Worm (Caenorhabditis elegans): ENCODE measurements around the gene egl-45.

Gene egl-45

DNA sequence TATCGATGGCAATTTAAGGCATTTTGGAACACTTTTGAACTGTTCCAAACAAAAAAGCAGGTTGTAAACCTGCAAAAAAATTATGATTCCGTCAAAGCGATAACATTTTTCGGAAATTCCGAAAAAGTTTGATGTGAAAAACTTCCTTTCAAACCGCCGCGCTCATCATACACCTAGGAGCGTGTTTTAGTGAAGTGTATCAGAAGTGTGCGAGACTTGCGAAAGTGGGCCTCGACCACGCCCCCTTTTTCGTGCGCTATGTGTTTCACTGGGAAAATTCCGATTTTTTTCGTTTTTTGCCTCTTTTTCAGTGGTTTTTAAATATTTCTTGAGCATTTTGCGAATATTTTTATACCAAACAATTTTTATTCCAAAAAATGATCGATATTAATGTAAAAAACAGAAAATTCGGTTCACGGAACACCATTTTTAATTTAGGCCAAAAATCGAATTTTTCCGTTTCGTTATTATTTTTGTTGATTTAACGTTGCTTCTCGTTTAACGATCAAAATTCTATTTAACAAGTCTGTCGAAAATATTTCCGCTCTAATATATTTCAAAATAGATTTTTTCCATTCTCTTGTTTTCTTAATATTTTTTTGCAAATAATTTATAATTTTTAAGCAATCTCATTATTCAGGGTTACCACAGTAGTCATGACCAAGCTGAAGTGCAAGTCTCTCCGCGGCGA, 26.2 kb upstream of the egl-45 start, which contains the start of gene rpl-35 (continued):
- TF ChIP-seq C08G9.2 (tag; optimal IDR thresholded peaks at IDR 0.05) (peak; percentile 86), ceh-18 (tag; optimal IDR thresholded peaks at IDR 0.05) (peak; percentile 100), ceh-6 (GFP tag; optimal IDR thresholded peaks at IDR 0.05) (peak; percentile 75), syd-9 (tag; optimal IDR thresholded peaks at IDR 0.05) (peak; percentile 92), fkh-6 (tag; optimal IDR thresholded peaks at IDR 0.05) (no peak), ref-2 (tag; optimal IDR thresholded peaks at IDR 0.05) (peak; percentile 99), ceh-24 (tag; optimal IDR thresholded peaks at IDR 0.05) (peak; percentile 70), ceh-34 (tag; optimal IDR thresholded peaks at IDR 0.05) (peak; percentile 99), unc-55 (GFP tag; optimal IDR thresholded peaks at IDR 0.05) (peak; percentile 83), hlh-6 (tag; optimal IDR thresholded peaks at IDR 0.05) (no peak), sox-4 (tag; optimal IDR thresholded peaks at IDR 0.05) (peak; percentile 78), C38D4.7 (GFP tag; optimal IDR thresholded peaks at IDR 0.05) (peak; percentile 38), dmd-4 (tag; optimal IDR thresholded peaks at IDR 0.05; ENCODE audit: borderline replicate concordance) (peak; percentile 68), tbx-2 (tag; optimal IDR thresholded peaks at IDR 0.05) (peak; percentile 98), hlh-30 (tag; optimal IDR thresholded peaks at IDR 0.05; ENCODE audit: insufficient read depth) (peak; percentile 88), pag-3 (tag; optimal IDR thresholded peaks at IDR 0.05; ENCODE audit: borderline replicate concordance) (no peak), madf-2 (tag; optimal IDR thresholded peaks at IDR 0.05) (peak; percentile 92), hlh-8 (tag; optimal IDR thresholded peaks at IDR 0.05) (peak; percentile 87), pros-1 (tag; optimal IDR thresholded peaks at IDR 0.05) (peak; percentile 91), eyg-1 (tag; optimal IDR thresholded peaks at IDR 0.05) (peak; percentile 30), ama-1 (optimal IDR thresholded peaks at IDR 0.05) (no peak), lim-6 (tag; optimal IDR thresholded peaks at IDR 0.05) (peak; percentile 78), sdc-2 (tag; optimal IDR thresholded peaks at IDR 0.05) (peak; percentile 78), ceh-31 (tag; optimal IDR thresholded peaks at IDR 0.05) (peak; percentile 98), ceh-48 (tag; optimal IDR thresholded peaks at IDR 0.05) (peak; percentile 83), lin-11 (tag; optimal IDR thresholded peaks at IDR 0.05) (peak; percentile 53), pat-9 (tag; optimal IDR thresholded peaks at IDR 0.05) (peak; percentile 86), che-1 (tag; optimal IDR thresholded peaks at IDR 0.05) (peak; percentile 62), pha-4 (tag; optimal IDR thresholded peaks at IDR 0.05) (no peak), mec-3 (tag; optimal IDR thresholded peaks at IDR 0.05; ENCODE audit: borderline replicate concordance) (no peak), nhr-11 (tag; optimal IDR thresholded peaks at IDR 0.05) (peak; percentile 86), dve-1 (tag; optimal IDR thresholded peaks at IDR 0.05) (peak; percentile 97), pha-2 (tag; optimal IDR thresholded peaks at IDR 0.05) (peak; percentile 57), gmeb-2 (tag; optimal IDR thresholded peaks at IDR 0.05) (peak; percentile 78), pqm-1 (tag; optimal IDR thresholded peaks at IDR 0.05) (peak; percentile 89), odd-2 (tag; optimal IDR thresholded peaks at IDR 0.05) (no peak), T23F11.4 (GFP tag; optimal IDR thresholded peaks at IDR 0.05) (peak; percentile 82), hlh-15 (tag; optimal IDR thresholded peaks at IDR 0.05) (peak; percentile 30), ceh-14 (tag; optimal IDR thresholded peaks at IDR 0.05) (peak; percentile 97), elt-4 (tag; optimal IDR thresholded peaks at IDR 0.05) (no peak), ceh-22 (tag; optimal IDR thresholded peaks at IDR 0.05) (peak; percentile 84), zip-5 (tag; optimal IDR thresholded peaks at IDR 0.05) (peak; percentile 49)

DNA sequence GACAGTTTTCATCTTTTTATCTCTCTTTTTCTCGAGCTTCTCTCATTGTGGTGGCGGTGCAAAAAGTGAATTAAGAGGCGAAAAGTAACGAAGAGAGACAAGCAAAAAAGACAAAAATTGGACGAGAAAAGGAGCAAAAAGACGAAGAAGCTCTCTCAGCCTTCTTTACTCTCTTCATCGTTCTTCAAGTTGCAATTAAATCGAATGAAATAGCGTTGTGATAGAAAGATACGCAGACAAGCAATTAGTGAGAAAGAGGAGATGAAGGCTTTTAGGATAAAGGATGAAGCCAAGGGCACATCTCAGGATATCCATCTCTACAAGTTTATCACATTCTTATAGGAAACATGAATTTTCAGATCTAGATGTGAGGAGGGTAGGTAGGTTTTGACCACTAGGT, 19.7 kb upstream of the egl-45 start:
- TF ChIP-seq madf-2 (tag; optimal IDR thresholded peaks at IDR 0.05), result no peak
- TF ChIP-seq zip-5 (tag; optimal IDR thresholded peaks at IDR 0.05), result no peak
- peak; percentile 27 for TF ChIP-seq unc-42 (tag; optimal IDR thresholded peaks at IDR 0.05)
- no peak for TF ChIP-seq pax-1 (tag; optimal IDR thresholded peaks at IDR 0.05)
- TF ChIP-seq nfya-1 (tag; optimal IDR thresholded peaks at IDR 0.05), result peak; percentile 6
